Fruit fly (Drosophila melanogaster): ENCODE data around the gene Gld.
A peak's percentile ranks its signal among the peaks of the same experiment; 100 is the strongest.

Gld gene

dm6 chr3R:7249460-7249859 lies 16.0 kb downstream of the Gld start, which contains the start of the genes CG1227 and Dtwd2 (continued):
- TF ChIP-seq CG12299 (tag; optimal IDR thresholded peaks at IDR 0.05) (peak; percentile 97), corto (GFP tag; optimal IDR thresholded peaks at IDR 0.05) (peak; percentile 83), CG12236 (GFP tag; optimal IDR thresholded peaks at IDR 0.05) (peak; percentile 42), z (GFP tag; IDR thresholded peaks at IDR 0.05) (no peak), CG10321 (GFP tag; IDR thresholded peaks at IDR 0.05) (peak; percentile 73), ara (GFP tag; IDR thresholded peaks at IDR 0.05) (peak; percentile 89), pros (GFP tag; optimal IDR thresholded peaks at IDR 0.05) (peak; percentile 81), CG13123 (GFP tag; optimal IDR thresholded peaks at IDR 0.05) (peak; percentile 59), gcm (GFP tag; optimal IDR thresholded peaks at IDR 0.05) (no peak), CG8089 (GFP tag; optimal IDR thresholded peaks at IDR 0.05) (peak; percentile 7), CG16813 (GFP tag; IDR thresholded peaks at IDR 0.05; ENCODE audit: partially characterized antibody) (no peak), cg (GFP tag; optimal IDR thresholded peaks at IDR 0.05) (no peak), CG30020 (tag; optimal IDR thresholded peaks at IDR 0.05) (peak; percentile 78), fd64A (GFP tag; optimal IDR thresholded peaks at IDR 0.05) (peak; percentile 41), CG1602 (GFP tag; optimal IDR thresholded peaks at IDR 0.05) (peak; percentile 73), CG9215 (GFP tag; IDR thresholded peaks at IDR 0.05) (peak; percentile 65), Deaf1 (tag; optimal IDR thresholded peaks at IDR 0.05) (no peak), CG15479 (GFP tag; optimal IDR thresholded peaks at IDR 0.05) (no peak), gcm2 (GFP tag; optimal IDR thresholded peaks at IDR 0.05) (peak; percentile 43), CG11696 (GFP tag; IDR thresholded peaks at IDR 0.05) (peak; percentile 79), pfk (GFP tag; optimal IDR thresholded peaks at IDR 0.05) (no peak), CG17802 (tag; optimal IDR thresholded peaks at IDR 0.05) (peak; percentile 49), CG12104 (GFP tag; optimal IDR thresholded peaks at IDR 0.05) (peak; percentile 83), CG2712 (tag; optimal IDR thresholded peaks at IDR 0.05) (peak; percentile 95), NC2β (GFP tag; optimal IDR thresholded peaks at IDR 0.05) (peak; percentile 12), vfl (GFP tag; optimal IDR thresholded peaks at IDR 0.05) (peak; percentile 19), da (GFP tag; optimal IDR thresholded peaks at IDR 0.05) (no peak), CTCF (GFP tag; optimal IDR thresholded peaks at IDR 0.05) (peak; percentile 8), gem (tag; optimal IDR thresholded peaks at IDR 0.05) (peak; percentile 97), CG6654 (GFP tag; optimal IDR thresholded peaks at IDR 0.05) (peak; percentile 33), CG3065 (GFP tag; optimal IDR thresholded peaks at IDR 0.05) (peak; percentile 11), kah (GFP tag; optimal IDR thresholded peaks at IDR 0.05) (peak; percentile 72), Opbp (GFP tag; IDR thresholded peaks at IDR 0.05; ENCODE audit: partially characterized antibody) (no peak), Hmr (GFP tag; optimal IDR thresholded peaks at IDR 0.05) (peak; percentile 92), phol (tag; optimal IDR thresholded peaks at IDR 0.05) (peak; percentile 92), Gug (GFP tag; IDR thresholded peaks at IDR 0.05) (no peak), psq (GFP tag; optimal IDR thresholded peaks at IDR 0.05) (no peak), Six4 (GFP tag; optimal IDR thresholded peaks at IDR 0.05) (peak; percentile 67), CG9932 (GFP tag; IDR thresholded peaks at IDR 0.05) (peak; percentile 89), ato (GFP tag; IDR thresholded peaks at IDR 0.05; ENCODE audit: partially characterized antibody) (no peak), CG7372 (GFP tag; IDR thresholded peaks at IDR 0.05) (peak; percentile 89), D (optimal IDR thresholded peaks at IDR 0.05) (no peak), D (GFP tag; optimal IDR thresholded peaks at IDR 0.05) (no peak), Fer2 (tag; optimal IDR thresholded peaks at IDR 0.05) (peak; percentile 91), sens (GFP tag) (peak; percentile 96), CG4424 (GFP tag; optimal IDR thresholded peaks at IDR 0.05) (peak; percentile 81), Ptx1 (GFP tag; IDR thresholded peaks at IDR 0.05) (peak; percentile 90), CG7357 (GFP tag; IDR thresholded peaks at IDR 0.05) (peak; percentile 73; the same call in 2 of the 3 replicates), E2f2 (GFP tag; IDR thresholded peaks at IDR 0.05) (peak; percentile 75), oc (tag; optimal IDR thresholded peaks at IDR 0.05) (peak; percentile 93), CG2120 (GFP tag; optimal IDR thresholded peaks at IDR 0.05) (peak; percentile 90), ap (GFP tag; IDR thresholded peaks at IDR 0.05) (peak; percentile 88), Atf6 (GFP tag; IDR thresholded peaks at IDR 0.05) (peak; percentile 93)
